Fruit fly (Drosophila melanogaster): Measurements from ENCODE around the gene Sfp26Ac.
A peak's percentile ranks its signal among the peaks of the same experiment; 100 is the strongest.

Sfp26Ac gene

dm6 chr2L:5881181-5881580 is 3.4 kb downstream of the Sfp26Ac start (continued):
- TF ChIP-seq CG6808 (GFP tag; optimal IDR thresholded peaks at IDR 0.05) (no peak), esn (GFP tag; optimal IDR thresholded peaks at IDR 0.05) (no peak), fd59A (GFP tag; optimal IDR thresholded peaks at IDR 0.05) (no peak), CG6854 (GFP tag; optimal IDR thresholded peaks at IDR 0.05) (no peak), eg (GFP tag; IDR thresholded peaks at IDR 0.05) (no peak; the same call in none of the 3 replicates), CG7368 (GFP tag; optimal IDR thresholded peaks at IDR 0.05) (no peak), dsx (GFP tag; optimal IDR thresholded peaks at IDR 0.05; ENCODE audit: poor library complexity, severe bottlenecking) (peak; percentile 4), CG8119 (GFP tag; IDR thresholded peaks at IDR 0.05) (peak; percentile 65), CG3919 (GFP tag; optimal IDR thresholded peaks at IDR 0.05) (peak; percentile 37), CG6276 (GFP tag; optimal IDR thresholded peaks at IDR 0.05) (peak; percentile 25), CG15336 (GFP tag; IDR thresholded peaks at IDR 0.05) (no peak; the same call in 1 of the 2 replicates), Sox15 (GFP tag; optimal IDR thresholded peaks at IDR 0.05) (no peak), fkh (GFP tag; optimal IDR thresholded peaks at IDR 0.05) (peak; percentile 38), CG11294 (GFP tag; IDR thresholded peaks at IDR 0.05) (no peak), Hr38 (GFP tag; optimal IDR thresholded peaks at IDR 0.05) (no peak), Eip78C (GFP tag) (peak; percentile 74)

- TF ChIP-seq dsx (GFP tag; optimal IDR thresholded peaks at IDR 0.05; ENCODE audit: poor library complexity, severe bottlenecking) (peak; percentile 53), CG11762 (GFP tag; optimal IDR thresholded peaks at IDR 0.05; ENCODE audit: insufficient read depth) (peak; percentile 64), CG3032 (tag; optimal IDR thresholded peaks at IDR 0.05) (peak; percentile 79), Hr39 (GFP tag; optimal IDR thresholded peaks at IDR 0.05) (peak; percentile 29), OdsH (GFP tag; optimal IDR thresholded peaks at IDR 0.05) (peak; percentile 82), CG6276 (GFP tag; optimal IDR thresholded peaks at IDR 0.05) (peak; percentile 73), Sox15 (GFP tag; optimal IDR thresholded peaks at IDR 0.05) (peak; percentile 8), eg (GFP tag; IDR thresholded peaks at IDR 0.05) (peak; percentile 84), CG31627 (GFP tag; optimal IDR thresholded peaks at IDR 0.05) (peak; percentile 54), Blimp-1 (GFP tag; optimal IDR thresholded peaks at IDR 0.05) (no peak), CG4318 (GFP tag; optimal IDR thresholded peaks at IDR 0.05) (peak; percentile 68), fd85E (GFP tag; optimal IDR thresholded peaks at IDR 0.05) (no peak), CG6854 (GFP tag; optimal IDR thresholded peaks at IDR 0.05) (peak; percentile 65), CG8319 (GFP tag; optimal IDR thresholded peaks at IDR 0.05) (peak; percentile 14), lz (GFP tag; optimal IDR thresholded peaks at IDR 0.05) (peak; percentile 43), salr (GFP tag; optimal IDR thresholded peaks at IDR 0.05) (peak in 1 of 2 experiments; percentile 72), CG34406 (GFP tag; optimal IDR thresholded peaks at IDR 0.05) (peak; percentile 62), Sox14 (GFP tag; optimal IDR thresholded peaks at IDR 0.05) (peak; percentile 73), CG6808 (GFP tag; optimal IDR thresholded peaks at IDR 0.05) (peak; percentile 80), CG11902 (GFP tag; optimal IDR thresholded peaks at IDR 0.05) (peak; percentile 21), CG32006 (GFP tag; optimal IDR thresholded peaks at IDR 0.05) (peak; percentile 84), svp (GFP tag) (peak; percentile 80), Hr38 (GFP tag; optimal IDR thresholded peaks at IDR 0.05) (no peak), Eip93F (GFP tag; optimal IDR thresholded peaks at IDR 0.05) (peak; percentile 26), CG11294 (GFP tag; IDR thresholded peaks at IDR 0.05) (peak; percentile 53; the same call in 1 of the 2 replicates), Smox (GFP tag; optimal IDR thresholded peaks at IDR 0.05) (peak; percentile 53), Hr4 (GFP tag; optimal IDR thresholded peaks at IDR 0.05) (peak; percentile 66), Lpt (GFP tag; optimal IDR thresholded peaks at IDR 0.05) (peak; percentile 77), CG1621 (tag; optimal IDR thresholded peaks at IDR 0.05) (peak; percentile 23), CG10631 (GFP tag; optimal IDR thresholded peaks at IDR 0.05) (peak; percentile 76), Ets96B (tag; optimal IDR thresholded peaks at IDR 0.05) (peak; percentile 62), esn (GFP tag; optimal IDR thresholded peaks at IDR 0.05) (peak; percentile 83), topi (GFP tag; optimal IDR thresholded peaks at IDR 0.05) (peak; percentile 45), CG6163 (GFP tag; IDR thresholded peaks at IDR 0.05) (peak; percentile 67), CG7368 (GFP tag; optimal IDR thresholded peaks at IDR 0.05) (peak; percentile 59), Gug (GFP tag; IDR thresholded peaks at IDR 0.05) (peak; percentile 79), CG10669 (GFP tag; optimal IDR thresholded peaks at IDR 0.05) (peak; percentile 79), Sox102F (GFP tag; optimal IDR thresholded peaks at IDR 0.05) (peak; percentile 72), Met (GFP tag; optimal IDR thresholded peaks at IDR 0.05) (peak; percentile 72), CG8119 (GFP tag; IDR thresholded peaks at IDR 0.05) (peak; percentile 82), spab (GFP tag; optimal IDR thresholded peaks at IDR 0.05) (peak; percentile 69), CG9139 (GFP tag; optimal IDR thresholded peaks at IDR 0.05) (peak; percentile 39)
Observed at dm6 chr2L:5879363-5879934, 5.1 kb downstream of the Sfp26Ac start, which contains the start of gene rau. Gene rau (minus strand): TSS chr2L:5879498.

Measured in whole organism, prepupa.